Fruit fly (Drosophila melanogaster): ENCODE results near the gene RpLP1.

DNA sequence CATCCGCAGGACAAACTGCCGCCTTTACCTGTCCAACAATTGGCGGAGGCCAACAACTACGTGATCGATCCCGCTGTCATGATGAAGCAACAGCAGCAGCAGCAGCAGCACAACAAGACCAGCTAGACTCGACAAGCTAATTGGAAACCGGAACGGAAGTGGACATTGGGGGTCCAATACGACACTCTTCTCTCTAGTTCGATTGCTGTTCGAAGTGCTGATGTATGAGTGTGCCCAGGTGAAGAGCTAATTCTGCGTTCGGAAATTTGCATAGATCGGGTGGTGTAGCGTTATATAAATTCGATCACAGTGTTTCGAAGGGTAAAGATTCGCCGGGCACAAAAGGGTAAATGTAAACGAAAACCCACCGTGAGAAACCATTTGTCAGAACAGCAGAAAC lies 27.4 kb downstream of the RpLP1 start:
- TF ChIP-seq CG11617 (GFP tag; optimal IDR thresholded peaks at IDR 0.05) (no peak), CG1620 (GFP tag; optimal IDR thresholded peaks at IDR 0.05) (no peak), CG14711 (tag; optimal IDR thresholded peaks at IDR 0.05) (no peak), CG12768 (GFP tag; optimal IDR thresholded peaks at IDR 0.05) (no peak), CG7045 (GFP tag; optimal IDR thresholded peaks at IDR 0.05) (no peak), pad (GFP tag; optimal IDR thresholded peaks at IDR 0.05) (no peak), Mnt (GFP tag; optimal IDR thresholded peaks at IDR 0.05) (no peak), cnc (optimal IDR thresholded peaks at IDR 0.05) (no peak), ovo (GFP tag; optimal IDR thresholded peaks at IDR 0.05) (no peak), tj (GFP tag; optimal IDR thresholded peaks at IDR 0.05) (no peak), bab1 (GFP tag; optimal IDR thresholded peaks at IDR 0.05) (no peak)

Data from whole organism, adult.